Fruit fly (Drosophila melanogaster) whole organism, embryonic: ENCODE data around the gene CG15201.
A peak's percentile ranks its signal among the peaks of the same experiment; 100 is the strongest.

Source experiments
- CG10543 ChIP-seq: fragments of 200-800 bp; sonication (Bioruptor generic); optimal IDR thresholded peaks from 3 replicates; lab custom pipeline; 2017; ENCODE audit warnings: missing biosample characterization, mild to moderate bottlenecking, missing genetic modification characterization, moderate library complexity
- CG10565 ChIP-seq: fragments of 200-800 bp; sonication (Bioruptor generic); optimal IDR thresholded peaks from 3 replicates; lab custom pipeline; 2016; ENCODE audit warnings: missing biosample characterization, mild to moderate bottlenecking, missing genetic modification characterization
- CG11247 ChIP-seq: fragments of 200-800 bp; sonication (Bioruptor generic); IDR thresholded peaks from 2 replicates; pipeline ENCODE4 v1.3.6; 2022; ENCODE audit warnings: missing biosample characterization, missing genetic modification characterization
- CG11504 ChIP-seq: fragments of 200-800 bp; sonication (Bioruptor generic); optimal IDR thresholded peaks from 3 replicates; lab custom pipeline; 2019; ENCODE audit warnings: missing biosample characterization, mild to moderate bottlenecking, missing genetic modification characterization, moderate library complexity
- CG11695 ChIP-seq: fragments of 200-800 bp; sonication (Bioruptor generic); IDR thresholded peaks from 3 replicates; pipeline ENCODE4 v1.3.6; 2022; ENCODE audit warnings: missing biosample characterization, missing genetic modification characterization
- CG13424 ChIP-seq: fragments of 200-800 bp; sonication (Bioruptor generic); optimal IDR thresholded peaks from 2 replicates; lab custom pipeline; 2019; ENCODE audit warnings: missing biosample characterization, mild to moderate bottlenecking, missing genetic modification characterization, moderate library complexity
- CG14014 ChIP-seq: fragments of 200-800 bp; sonication (Bioruptor generic); IDR thresholded peaks from 2 replicates; pipeline ENCODE4 v1.3.6; 2022; ENCODE audit warnings: missing biosample characterization, missing genetic modification characterization
- CG14965 ChIP-seq: fragments of 200-800 bp; sonication (Bioruptor generic); optimal IDR thresholded peaks from 2 replicates; lab custom pipeline; 2016; ENCODE audit warnings: missing biosample characterization, missing genetic modification characterization, borderline replicate concordance
- CG1529 ChIP-seq: fragments of 200-800 bp; sonication (Bioruptor generic); optimal IDR thresholded peaks from 3 replicates; lab custom pipeline; 2018; ENCODE audit warnings: missing biosample characterization, missing genetic modification characterization
- CG16813 ChIP-seq: fragments of 200-800 bp; sonication (Bioruptor generic); IDR thresholded peaks from 3 replicates; pipeline ENCODE4 v1.3.6; 2022; ENCODE audit warnings: missing biosample characterization, missing genetic modification characterization; ENCODE audit not compliant: partially characterized antibody
- CG18011 ChIP-seq: fragments of 200-800 bp; sonication (Bioruptor generic); optimal IDR thresholded peaks from 2 replicates; lab custom pipeline; 2017; ENCODE audit warnings: missing biosample characterization, missing genetic modification characterization, mild to moderate bottlenecking, moderate library complexity, missing genotype
- CG1832 ChIP-seq: fragments of 200-800 bp; sonication (Bioruptor generic); optimal IDR thresholded peaks from 2 replicates; lab custom pipeline; 2017; ENCODE audit warnings: missing biosample characterization, mild to moderate bottlenecking, missing genetic modification characterization, inconsistent platforms
- CG2199 ChIP-seq: fragments of 200-800 bp; sonication (Bioruptor generic); IDR thresholded peaks from 3 replicates; pipeline ENCODE4 v1.3.6; 2022; ENCODE audit warnings: missing biosample characterization, missing genetic modification characterization
- CG31441 ChIP-seq: fragments of 200-800 bp; sonication (Bioruptor generic); IDR thresholded peaks from 2 replicates; pipeline ENCODE4 v1.3.6; 2022; ENCODE audit warnings: missing biosample characterization, missing genetic modification characterization
- CG3407 ChIP-seq: fragments of 200-800 bp; sonication (Bioruptor generic); optimal IDR thresholded peaks from 2 replicates; lab custom pipeline; 2018; ENCODE audit warnings: missing biosample characterization, mild to moderate bottlenecking, missing genetic modification characterization
- CG34224 ChIP-seq: fragments of 200-800 bp; sonication (Bioruptor generic); IDR thresholded peaks from 3 replicates; pipeline ENCODE4 v1.3.6; 2022; ENCODE audit warnings: missing biosample characterization, missing genetic modification characterization; ENCODE audit not compliant: partially characterized antibody
- CG3995 ChIP-seq: fragments of 200-800 bp; sonication (Bioruptor generic); optimal IDR thresholded peaks from 3 replicates; lab custom pipeline; 2016; ENCODE audit warnings: missing biosample characterization, missing genetic modification characterization
- CG6254 ChIP-seq: fragments of 200-800 bp; sonication (Bioruptor generic); optimal IDR thresholded peaks from 3 replicates; lab custom pipeline; 2017; ENCODE audit warnings: mild to moderate bottlenecking, missing biosample characterization, missing genetic modification reagents, missing genetic modification characterization
- CG6791 ChIP-seq: fragments of 200-800 bp; sonication (Bioruptor generic); IDR thresholded peaks from 3 replicates; pipeline ENCODE4 v1.3.6; 2022; ENCODE audit warnings: missing biosample characterization, missing genetic modification characterization; ENCODE audit not compliant: partially characterized antibody
- CG7357 ChIP-seq: fragments of 200-800 bp; sonication (Bioruptor generic); IDR thresholded peaks from 3 replicates; pipeline ENCODE4 v1.3.6; 2022; ENCODE audit warnings: missing biosample characterization, missing genetic modification characterization
- CG7987 ChIP-seq: fragments of 200-800 bp; sonication (Bioruptor generic); optimal IDR thresholded peaks from 2 replicates; lab custom pipeline; 2018; ENCODE audit warnings: missing biosample characterization, mild to moderate bottlenecking, missing genetic modification characterization, moderate library complexity
- CG8388 ChIP-seq: fragments of 200-800 bp; sonication (Bioruptor generic); optimal IDR thresholded peaks from 2 replicates; lab custom pipeline; 2019; ENCODE audit warnings: missing biosample characterization, mild to moderate bottlenecking, missing genetic modification characterization, moderate library complexity
- CG8944 ChIP-seq: fragments of 200-800 bp; sonication (Bioruptor generic); optimal IDR thresholded peaks from 3 replicates; lab custom pipeline; 2016; ENCODE audit warnings: missing biosample characterization, missing genetic modification characterization
- CG9932 ChIP-seq: fragments of 200-800 bp; sonication (Bioruptor generic); IDR thresholded peaks from 2 replicates; pipeline ENCODE4 v1.3.6; 2022; ENCODE audit warnings: missing biosample characterization, missing genetic modification characterization
- D ChIP-seq, 2 experiments: fragments of 200-800 bp in 1 of 2; fragments of >200 bp in 1 of 2; sonication (Bioruptor generic) in 1 of 2; optimal IDR thresholded peaks; 2 replicates in 1 of 2; 3 replicates in 1 of 2; lab custom pipeline; 2017; ENCODE audit warnings: mild to moderate bottlenecking in 1 of 2, missing biosample characterization in 1 of 2, missing genetic modification characterization in 1 of 2, missing genetic modification reagents in 1 of 2
- HHEX ChIP-seq: fragments of 200-800 bp; sonication (Bioruptor generic); optimal IDR thresholded peaks from 3 replicates; lab custom pipeline; 2017; ENCODE audit warnings: missing biosample characterization, mild to moderate bottlenecking, missing genetic modification characterization, missing genetic modification reagents
- Hr39 ChIP-seq: fragments of >200 bp; optimal IDR thresholded peaks from 2 replicates; lab custom pipeline; 2017
- MESR4 ChIP-seq: fragments of 200-800 bp; sonication (Bioruptor generic); optimal IDR thresholded peaks from 2 replicates; lab custom pipeline; 2018; ENCODE audit warnings: missing biosample characterization, mild to moderate bottlenecking, missing genetic modification characterization, moderate library complexity
- Meics ChIP-seq: fragments of 200-800 bp; sonication (Bioruptor generic); optimal IDR thresholded peaks from 2 replicates; lab custom pipeline; 2017; ENCODE audit warnings: missing biosample characterization, mild to moderate bottlenecking, missing genetic modification characterization
- Oli ChIP-seq: fragments of 200-800 bp; sonication (Bioruptor generic); optimal IDR thresholded peaks from 2 replicates; lab custom pipeline; 2018; ENCODE audit warnings: missing biosample characterization, mild to moderate bottlenecking, missing genetic modification characterization, moderate library complexity
- Ptx1 ChIP-seq: fragments of 200-800 bp; sonication (Bioruptor generic); IDR thresholded peaks from 2 replicates; pipeline ENCODE4 v1.3.6; 2022; ENCODE audit warnings: missing biosample characterization, missing genetic modification characterization
- Trl ChIP-seq, 3 experiments: fragments of >200 bp in 2 of 3; fragments of 200-800 bp in 1 of 3; sonication (Bioruptor generic) in 1 of 3; optimal IDR thresholded peaks; 2 replicates in 1 of 3; 3 replicates in 2 of 3; lab custom pipeline; 2016 to 2017; ENCODE audit warnings: missing biosample characterization in 1 of 3, missing genetic modification characterization in 1 of 3
- ato ChIP-seq: fragments of 200-800 bp; sonication (Bioruptor generic); IDR thresholded peaks from 2 replicates; pipeline ENCODE4 v1.3.6; 2022; ENCODE audit warnings: missing biosample characterization, missing genetic modification characterization; ENCODE audit not compliant: partially characterized antibody
- bowl ChIP-seq: fragments of 200-800 bp; sonication (Bioruptor generic); IDR thresholded peaks from 2 replicates; pipeline ENCODE4 v1.3.6; 2022; ENCODE audit warnings: missing biosample characterization, missing genetic modification characterization
- crc ChIP-seq: fragments of 200-800 bp; sonication (Bioruptor generic); optimal IDR thresholded peaks from 2 replicates; lab custom pipeline; 2016; ENCODE audit warnings: missing biosample characterization, missing genetic modification characterization
- danr ChIP-seq: fragments of 200-800 bp; sonication (Bioruptor generic); IDR thresholded peaks from 2 replicates; pipeline ENCODE4 v1.3.6; 2022; ENCODE audit warnings: missing biosample characterization, missing genetic modification characterization
- disco-r ChIP-seq: fragments of 200-800 bp; sonication (Bioruptor generic); optimal IDR thresholded peaks from 2 replicates; lab custom pipeline; 2016; ENCODE audit warnings: missing biosample characterization, missing genetic modification characterization
- dmrt11E ChIP-seq: fragments of 200-800 bp; sonication (Bioruptor generic); optimal IDR thresholded peaks from 3 replicates; lab custom pipeline; 2018; ENCODE audit warnings: missing biosample characterization, mild to moderate bottlenecking, missing genetic modification characterization, moderate library complexity
- dysf ChIP-seq: fragments of 200-800 bp; sonication (Bioruptor generic); IDR thresholded peaks from 3 replicates; pipeline ENCODE4 v1.3.6; 2022; ENCODE audit warnings: missing biosample characterization, missing genetic modification characterization
- eve ChIP-seq, 2 experiments: fragments of >200 bp; optimal IDR thresholded peaks; 2 replicates each; lab custom pipeline; 2017; ENCODE audit warnings: missing biosample characterization in 2 of 2, missing genetic modification characterization in 2 of 2
- ftz-f1 ChIP-seq: fragments of 200-800 bp; sonication (Bioruptor generic); optimal IDR thresholded peaks from 2 replicates; lab custom pipeline; 2016; ENCODE audit warnings: missing biosample characterization, missing genetic modification characterization
- ham ChIP-seq: fragments of 200-800 bp; sonication (Bioruptor generic); IDR thresholded peaks from 2 replicates; pipeline ENCODE4 v1.3.6; 2022; ENCODE audit warnings: missing biosample characterization, missing genetic modification characterization
- insv ChIP-seq, 2 experiments: fragments of 200-800 bp; sonication (Bioruptor generic); optimal IDR thresholded peaks; 3 replicates each; lab custom pipeline; 2016 to 2018; ENCODE audit warnings: missing biosample characterization in 2 of 2, missing genetic modification characterization in 2 of 2
- knrl ChIP-seq: fragments of 200-800 bp; sonication (Bioruptor generic); IDR thresholded peaks from 3 replicates; pipeline ENCODE4 v1.3.6; 2022; ENCODE audit warnings: missing biosample characterization, missing genetic modification characterization; ENCODE audit not compliant: partially characterized antibody
- oc ChIP-seq: fragments of 200-800 bp; sonication (Bioruptor generic); optimal IDR thresholded peaks from 2 replicates; lab custom pipeline; 2018; ENCODE audit warnings: missing biosample characterization, mild to moderate bottlenecking, missing genetic modification characterization, moderate library complexity
- pho ChIP-seq: fragments of 200-800 bp; sonication (Bioruptor generic); optimal IDR thresholded peaks from 2 replicates; lab custom pipeline; 2016; ENCODE audit warnings: missing biosample characterization, missing genetic modification characterization
- ranshi ChIP-seq: fragments of 200-800 bp; sonication (Bioruptor generic); IDR thresholded peaks from 2 replicates; pipeline ENCODE4 v1.3.6; 2022; ENCODE audit warnings: missing biosample characterization, missing genetic modification characterization
- slbo ChIP-seq: fragments of 200-800 bp; sonication (Bioruptor generic); IDR thresholded peaks from 2 replicates; pipeline ENCODE4 v1.3.6; 2022; ENCODE audit warnings: missing biosample characterization, missing genetic modification characterization
- wdn ChIP-seq: fragments of 200-800 bp; sonication (Bioruptor generic); IDR thresholded peaks from 2 replicates; pipeline ENCODE4 v1.3.6; 2022; ENCODE audit warnings: missing biosample characterization, missing genetic modification characterization

Gene CG15201

DNA sequence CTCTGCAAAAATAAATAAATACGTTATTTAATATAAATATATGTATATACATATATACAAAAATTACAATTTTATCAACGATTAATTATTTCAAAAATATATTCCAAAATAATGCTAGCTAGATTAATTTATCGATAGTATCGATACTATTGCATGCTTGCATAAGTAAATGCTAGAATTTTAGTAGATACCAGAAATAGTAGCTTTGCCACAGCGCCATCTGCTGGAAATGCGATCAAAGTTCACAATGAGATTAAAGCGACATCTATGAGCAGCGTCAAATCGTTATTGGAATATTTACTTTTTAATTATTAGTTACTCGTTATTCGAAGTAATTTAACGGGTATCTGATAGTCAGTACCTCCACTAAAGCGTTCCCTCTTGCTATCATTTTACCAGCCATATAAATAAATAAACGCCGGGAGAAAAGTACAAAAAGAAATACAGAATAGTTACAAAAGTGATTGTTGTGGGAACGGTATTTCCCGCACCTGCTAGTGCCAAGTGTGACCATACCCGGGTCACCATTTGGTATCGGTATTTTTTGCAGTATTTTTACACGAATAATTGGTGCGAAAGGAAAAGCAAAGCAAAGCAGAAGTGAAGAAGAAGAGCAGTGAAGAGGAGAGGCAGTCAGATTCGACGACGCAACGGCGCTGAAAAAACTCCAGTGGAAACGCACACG, 10.0 kb downstream of the CG15201 start, which contains the start of the genes rtv and Dlic (continued):
- TF ChIP-seq CG6254 = no peak
- no peak for TF ChIP-seq CG1832 (GFP tag; lab: Kevin White, UChicago)
- peak; percentile 37; the same call in 1 of the 2 replicates for TF ChIP-seq Ptx1
- no peak for TF ChIP-seq danr (GFP tag; lab: Robert Waterston, UW)
- no peak for TF ChIP-seq CG7987 (GFP tag; lab: Kevin White, UChicago)
- no peak for TF ChIP-seq Oli (tag; lab: Kevin White, UChicago)
- no peak for TF ChIP-seq CG18011 (GFP tag; lab: Kevin White, UChicago)
- no peak for TF ChIP-seq disco-r (GFP tag; lab: Kevin White, UChicago)
- TF ChIP-seq oc (tag; lab: Kevin White, UChicago) = no peak
- no peak for TF ChIP-seq ham
- TF ChIP-seq CG10565 (GFP tag; lab: Kevin White, UChicago) = no peak
- no peak for TF ChIP-seq CG14014
- peak; percentile 63; the same call in 1 of the 2 replicates for TF ChIP-seq CG31441 (GFP tag; lab: Robert Waterston, UW)
- no peak for TF ChIP-seq MESR4 (GFP tag; lab: Kevin White, UChicago)
- no peak for TF ChIP-seq CG8944 (GFP tag; lab: Kevin White, UChicago)
- peak; percentile 65; the same call in 2 of the 3 replicates for TF ChIP-seq CG34224 (GFP tag; lab: Robert Waterston, UW)
- TF ChIP-seq CG11504 (tag; lab: Kevin White, UChicago) = peak; percentile 44
- no peak for TF ChIP-seq Hr39 (lab: Kevin White, UChicago)
- no peak for TF ChIP-seq CG1529 (GFP tag; lab: Kevin White, UChicago)
- peak; percentile 74 for TF ChIP-seq knrl (GFP tag; lab: Robert Waterston, UW)
- TF ChIP-seq CG7357 (GFP tag; lab: Robert Waterston, UW) = no peak
- TF ChIP-seq CG8388 (GFP tag; lab: Kevin White, UChicago) = no peak
- peak in 1 of 2 experiments; percentile 46 for TF ChIP-seq insv (GFP tag; optimal IDR thresholded peaks at IDR 0.05; lab: Kevin White, UChicago)
- TF ChIP-seq CG11695 (GFP tag; lab: Robert Waterston, UW) = no peak
- no peak for TF ChIP-seq CG14965 (GFP tag; lab: Kevin White, UChicago)
- no peak for TF ChIP-seq dmrt11E (tag; lab: Kevin White, UChicago)
- TF ChIP-seq slbo (GFP tag; lab: Robert Waterston, UW) = peak; percentile 43; the same call in 1 of the 2 replicates
- TF ChIP-seq CG13424 (tag; lab: Kevin White, UChicago) = peak; percentile 1
- TF ChIP-seq HHEX = no peak
- no peak for TF ChIP-seq Trl (optimal IDR thresholded peaks at IDR 0.05; lab: Kevin White, UChicago)
- TF ChIP-seq Trl (GFP tag; optimal IDR thresholded peaks at IDR 0.05; lab: Kevin White, UChicago) = peak; percentile 10
- TF ChIP-seq CG11247 (GFP tag; lab: Robert Waterston, UW) = no peak; the same call in 1 of the 2 replicates
- TF ChIP-seq CG9932 = peak; percentile 44
- TF ChIP-seq eve (GFP tag; optimal IDR thresholded peaks at IDR 0.05; lab: Kevin White, UChicago) = no peak
- TF ChIP-seq bowl = no peak
- no peak for TF ChIP-seq CG10543
- no peak for TF ChIP-seq wdn (GFP tag; lab: Robert Waterston, UW)
- peak; percentile 7 for TF ChIP-seq Meics (GFP tag; lab: Kevin White, UChicago)
- TF ChIP-seq CG3407 (GFP tag; lab: Kevin White, UChicago) = no peak
- TF ChIP-seq pho (GFP tag; lab: Kevin White, UChicago) = no peak
- no peak for TF ChIP-seq CG2199 (GFP tag; lab: Robert Waterston, UW)
- TF ChIP-seq D (optimal IDR thresholded peaks at IDR 0.05; lab: Kevin White, UChicago) = no peak
- no peak for TF ChIP-seq D (GFP tag; optimal IDR thresholded peaks at IDR 0.05; lab: Kevin White, UChicago)
- TF ChIP-seq ranshi = no peak
- TF ChIP-seq CG6791 (GFP tag; lab: Robert Waterston, UW) = peak; percentile 69; the same call in 2 of the 3 replicates
- no peak for TF ChIP-seq dysf (GFP tag; lab: Robert Waterston, UW)
- TF ChIP-seq CG16813 = peak; percentile 73
- no peak for TF ChIP-seq crc (GFP tag; lab: Kevin White, UChicago)
- no peak for TF ChIP-seq ato
- TF ChIP-seq ftz-f1 (GFP tag; lab: Kevin White, UChicago) = no peak
- peak; percentile 96 for TF ChIP-seq CG3995 (GFP tag; lab: Kevin White, UChicago)
